Worm (Caenorhabditis elegans) whole organism, L4 larva: Measurements from ENCODE around the gene C40A11.3.

Experiments
- F26F4.8 ChIP-seq: fragments of 200-800 bp; sonication (Bioruptor generic); conservative IDR thresholded peaks from 2 replicates; pipeline ENCODE4 v1.3.6; 2022; ENCODE audit warnings: missing genetic modification characterization, missing compliant biosample characterization
- F49E8.2 ChIP-seq: sonication (generic microtip); optimal IDR thresholded peaks from 2 replicates; lab custom pipeline; 2016; ENCODE audit warnings: missing compliant biosample characterization, mild to moderate bottlenecking, missing genetic modification characterization, borderline replicate concordance
- Y48G9A.11 ChIP-seq: fragments of 200-800 bp; sonication (Bioruptor generic); IDR thresholded peaks from 2 replicates; pipeline ENCODE4 v1.3.6; 2022; ENCODE audit warnings: missing genetic modification reagents, missing genetic modification characterization, missing compliant biosample characterization
- aha-1 ChIP-seq: fragments of 150-350 bp; peaks from one replicate; lab custom pipeline; 2014; ENCODE audit warnings: missing biosample characterization, missing genetic modification characterization
- ceh-32 ChIP-seq: sonication (generic microtip); optimal IDR thresholded peaks from 2 replicates; lab custom pipeline; 2016; ENCODE audit warnings: mild to moderate bottlenecking, missing genetic modification characterization, missing compliant biosample characterization; ENCODE audit not compliant: poor library complexity
- ceh-82 ChIP-seq: sonication (generic microtip); optimal IDR thresholded peaks from 2 replicates; lab custom pipeline; 2017; ENCODE audit warnings: missing biosample characterization, missing genetic modification characterization
- daf-16 ChIP-seq, 3 experiments: sonication (generic microtip); optimal IDR thresholded peaks; 2 replicates each; lab custom pipeline; 2016 to 2017; ENCODE audit warnings: missing genetic modification characterization in 3 of 3, missing genetic modification reagents in 3 of 3, mild to moderate bottlenecking in 2 of 3, missing compliant biosample characterization in 2 of 3, missing biosample characterization in 1 of 3, moderate library complexity in 1 of 3
- dmd-6 ChIP-seq: fragments of 200-800 bp; sonication (Bioruptor generic); IDR thresholded peaks from 2 replicates; pipeline ENCODE4 v1.3.6; 2022; ENCODE audit warnings: missing genetic modification reagents, missing genetic modification characterization, missing compliant biosample characterization
- dmd-9 ChIP-seq: fragments of 200-800 bp; sonication (Bioruptor generic); IDR thresholded peaks from 2 replicates; pipeline ENCODE4 v1.3.6; 2022; ENCODE audit warnings: missing genetic modification reagents, missing genetic modification characterization, missing compliant biosample characterization
- dve-1 ChIP-seq: sonication (generic microtip); optimal IDR thresholded peaks from 2 replicates; lab custom pipeline; 2017; ENCODE audit warnings: antibody characterized with exemption, mild to moderate bottlenecking, missing genetic modification characterization, missing compliant biosample characterization; ENCODE audit not compliant: insufficient read depth
- fkh-10 ChIP-seq: fragments of 150-350 bp; optimal IDR thresholded peaks from 2 replicates; lab custom pipeline; 2014; ENCODE audit warnings: missing biosample characterization, missing genetic modification reagents, missing genetic modification characterization
- gei-8 ChIP-seq: fragments of 200-800 bp; sonication (Bioruptor generic); optimal IDR thresholded peaks from 2 replicates; lab custom pipeline; 2018; ENCODE audit warnings: mild to moderate bottlenecking, missing genetic modification characterization, missing compliant biosample characterization
- hlh-30 ChIP-seq: sonication (generic microtip); optimal IDR thresholded peaks from 2 replicates; lab custom pipeline; 2017; ENCODE audit warnings: antibody characterized with exemption, mild to moderate bottlenecking, missing genetic modification characterization, missing compliant biosample characterization; ENCODE audit not compliant: insufficient read depth
- lim-7 ChIP-seq: fragments of 200-800 bp; sonication (Bioruptor generic); IDR thresholded peaks from 2 replicates; pipeline ENCODE4 v1.3.6; 2022; ENCODE audit warnings: missing genetic modification characterization, missing compliant biosample characterization
- lin-1 ChIP-seq: fragments of 200-800 bp; sonication (Bioruptor generic); IDR thresholded peaks from 2 replicates; pipeline ENCODE4 v1.3.6; 2022; ENCODE audit warnings: missing genetic modification reagents, missing genetic modification characterization, missing compliant biosample characterization
- lin-13 ChIP-seq: fragments of 150-350 bp; optimal IDR thresholded peaks from 2 replicates; lab custom pipeline; 2014; ENCODE audit warnings: missing biosample characterization, missing genetic modification reagents, missing genetic modification characterization
- lin-39 ChIP-seq: fragments of 150-350 bp; optimal IDR thresholded peaks from 2 replicates; lab custom pipeline; 2014; ENCODE audit warnings: missing biosample characterization, missing genetic modification reagents, missing genetic modification characterization
- lsy-2 ChIP-seq, 2 experiments: fragments of 150-350 bp in 1 of 2; sonication (generic microtip) in 1 of 2; optimal IDR thresholded peaks; 2 replicates each; lab custom pipeline; 2014 to 2017; ENCODE audit warnings: missing biosample characterization in 2 of 2, missing genetic modification characterization in 2 of 2
- madf-9 ChIP-seq: fragments of 200-800 bp; sonication (Bioruptor generic); conservative IDR thresholded peaks from 2 replicates; pipeline ENCODE4 v1.3.6; 2022; ENCODE audit warnings: missing genetic modification reagents, missing genetic modification characterization, missing compliant biosample characterization
- mdl-1 ChIP-seq, 2 experiments: fragments of 150-350 bp in 1 of 2; sonication (generic microtip) in 1 of 2; optimal IDR thresholded peaks; 2 replicates each; lab custom pipeline; 2014 to 2017; ENCODE audit warnings: missing biosample characterization in 2 of 2, missing genetic modification characterization in 2 of 2
- mep-1 ChIP-seq: fragments of 150-350 bp; sonication (generic microtip); optimal IDR thresholded peaks from 3 replicates; lab custom pipeline; 2014; ENCODE audit warnings: missing biosample characterization, missing genetic modification characterization
- nhr-111 ChIP-seq: fragments of 200-800 bp; sonication (Bioruptor generic); optimal IDR thresholded peaks from 2 replicates; lab custom pipeline; 2018; ENCODE audit warnings: mild to moderate bottlenecking, missing genetic modification characterization, missing compliant biosample characterization
- nhr-25 ChIP-seq: sonication (generic microtip); optimal IDR thresholded peaks from 2 replicates; lab custom pipeline; 2017; ENCODE audit warnings: missing genetic modification characterization, mild to moderate bottlenecking, missing compliant biosample characterization, antibody characterized with exemption, moderate library complexity, borderline replicate concordance; ENCODE audit not compliant: insufficient read depth
- nhr-28 ChIP-seq: fragments of 150-350 bp; optimal IDR thresholded peaks from 2 replicates; lab custom pipeline; 2014; ENCODE audit warnings: missing biosample characterization, missing genetic modification characterization
- nhr-48 ChIP-seq: sonication (generic microtip); optimal IDR thresholded peaks from 2 replicates; lab custom pipeline; 2016; ENCODE audit warnings: mild to moderate bottlenecking, missing genetic modification characterization, missing compliant biosample characterization
- nhr-76 ChIP-seq: fragments of 150-350 bp; optimal IDR thresholded peaks from 2 replicates; lab custom pipeline; 2014; ENCODE audit warnings: missing biosample characterization, missing genetic modification characterization
- nhr-77 ChIP-seq: fragments of 150-350 bp; optimal IDR thresholded peaks from 2 replicates; lab custom pipeline; 2014; ENCODE audit warnings: missing biosample characterization, missing genetic modification characterization
- pqm-1 ChIP-seq: sonication (generic microtip); optimal IDR thresholded peaks from 2 replicates; lab custom pipeline; 2017; ENCODE audit warnings: missing biosample characterization, missing genetic modification characterization
- snpc-4 ChIP-seq: fragments of 150-350 bp; optimal IDR thresholded peaks from 2 replicates; lab custom pipeline; 2014; ENCODE audit warnings: missing biosample characterization, missing genetic modification characterization
- spr-3 ChIP-seq: fragments of 200-800 bp; sonication (Bioruptor generic); optimal IDR thresholded peaks from 2 replicates; lab custom pipeline; 2018; ENCODE audit warnings: mild to moderate bottlenecking, missing genetic modification characterization, missing compliant biosample characterization
- tag-97 ChIP-seq: fragments of 200-800 bp; sonication (Bioruptor generic); IDR thresholded peaks from 2 replicates; pipeline ENCODE4 v1.3.6; 2022; ENCODE audit warnings: missing genetic modification characterization, missing compliant biosample characterization
- tra-1 ChIP-seq: fragments of 200-800 bp; sonication (Bioruptor generic); IDR thresholded peaks from 2 replicates; pipeline ENCODE4 v1.3.6; 2022; ENCODE audit warnings: missing genetic modification reagents, missing genetic modification characterization, missing compliant biosample characterization
- unc-62 ChIP-seq, 3 experiments: fragments of 150-350 bp in 1 of 3; sonication (generic microtip); optimal IDR thresholded peaks in 2 of 3; peaks in 1 of 3; 1 replicate in 1 of 3; 2 replicates in 2 of 3; lab custom pipeline; 2014 to 2017; ENCODE audit warnings: missing biosample characterization in 3 of 3, missing genetic modification characterization in 3 of 3, missing genetic modification reagents in 3 of 3, missing genotype in 1 of 3
- zag-1 ChIP-seq: fragments of 150-350 bp; optimal IDR thresholded peaks from 2 replicates; lab custom pipeline; 2014; ENCODE audit warnings: missing biosample characterization, missing genetic modification characterization
- zfp-3 ChIP-seq: fragments of 200-800 bp; sonication (Bioruptor generic); conservative IDR thresholded peaks from 2 replicates; pipeline ENCODE4 v1.3.6; 2022; ENCODE audit warnings: missing genetic modification reagents, missing genetic modification characterization, missing compliant biosample characterization

C40A11.3 gene

DNA sequence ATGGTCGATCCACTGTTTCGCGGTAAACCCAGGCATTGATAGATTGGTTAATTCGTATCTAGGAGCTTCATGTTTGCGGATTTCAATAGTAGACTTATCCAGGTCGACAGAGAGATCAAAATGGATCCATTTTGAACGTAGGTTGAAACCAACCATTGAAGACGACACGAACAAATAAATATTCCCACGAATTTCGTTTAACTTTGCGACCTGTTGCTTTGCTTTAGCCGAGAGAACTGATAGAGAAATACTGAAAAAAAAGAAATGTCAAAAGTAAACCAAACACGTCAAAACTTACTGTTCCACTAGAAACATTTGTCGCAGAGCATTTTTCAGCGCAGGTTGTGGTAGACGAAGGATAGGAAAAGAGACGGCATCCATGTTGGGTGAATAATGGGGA, 27.5 kb downstream of the C40A11.3 start, which contains the start of gene fbxb-38:
Gene fbxb-38, minus strand, starts transcription at position 390 of the 400 bp plus-strand sequence.
- TF ChIP-seq unc-62 (GFP tag; optimal IDR thresholded peaks at IDR 0.05 in 1 of 2; lab: Kevin White, UChicago) (peak in 1 of 2 experiments; percentile 91), unc-62 (tag; optimal IDR thresholded peaks at IDR 0.05; lab: Kevin White, UChicago) (no peak), daf-16 (GFP tag; optimal IDR thresholded peaks at IDR 0.05; lab: Kevin White, UChicago) (no peak), daf-16 (tag; optimal IDR thresholded peaks at IDR 0.05; lab: Kevin White, UChicago) (no peak), F49E8.2 (no peak), lin-1 (GFP tag; lab: Robert Waterston, UW) (no peak)

DNA sequence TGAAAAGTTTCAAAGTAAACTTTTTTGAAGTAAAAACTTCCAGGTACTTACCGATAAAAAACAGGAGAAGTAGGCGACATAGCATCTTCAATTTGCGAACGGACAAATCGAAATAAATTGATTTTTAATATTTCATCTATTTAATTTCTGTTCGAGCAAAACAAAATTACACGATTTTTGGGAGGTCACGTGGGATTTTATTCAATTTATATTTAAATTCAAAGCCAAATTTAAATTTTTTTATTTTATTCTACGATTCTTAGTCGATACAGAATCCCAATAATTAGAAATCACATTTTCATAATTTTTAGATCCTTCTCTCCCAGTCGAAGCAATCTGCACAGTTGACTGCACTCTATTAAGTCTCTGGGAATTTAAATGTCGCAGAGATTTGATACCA, 29.2 kb downstream of the C40A11.3 start, which contains the start of gene C33C12.12:
Gene C33C12.12, minus strand, starts transcription at position 101 of the 400 bp plus-strand sequence.
- no peak for TF ChIP-seq nhr-48 (tag; lab: Kevin White, UChicago)
- no peak for TF ChIP-seq nhr-111 (GFP tag; lab: Kevin White, UChicago)
- TF ChIP-seq hlh-30 (tag; lab: Kevin White, UChicago) = no peak
- TF ChIP-seq ceh-32 (tag; lab: Kevin White, UChicago) = no peak
- TF ChIP-seq Y48G9A.11 (GFP tag; lab: Robert Waterston, UW) = no peak
- TF ChIP-seq nhr-76 (tag; lab: Kevin White, UChicago) = no peak
- TF ChIP-seq dmd-9 = no peak
- TF ChIP-seq madf-9 (GFP tag; lab: Robert Waterston, UW) = no peak
- no peak for TF ChIP-seq dve-1 (tag; lab: Kevin White, UChicago)
- no peak for TF ChIP-seq nhr-25 (tag; lab: Kevin White, UChicago)
- no peak for TF ChIP-seq ceh-82 (tag; lab: Kevin White, UChicago)
- no peak for TF ChIP-seq lin-39 (tag; lab: Kevin White, UChicago)
- no peak for TF ChIP-seq gei-8 (GFP tag; lab: Kevin White, UChicago)

DNA sequence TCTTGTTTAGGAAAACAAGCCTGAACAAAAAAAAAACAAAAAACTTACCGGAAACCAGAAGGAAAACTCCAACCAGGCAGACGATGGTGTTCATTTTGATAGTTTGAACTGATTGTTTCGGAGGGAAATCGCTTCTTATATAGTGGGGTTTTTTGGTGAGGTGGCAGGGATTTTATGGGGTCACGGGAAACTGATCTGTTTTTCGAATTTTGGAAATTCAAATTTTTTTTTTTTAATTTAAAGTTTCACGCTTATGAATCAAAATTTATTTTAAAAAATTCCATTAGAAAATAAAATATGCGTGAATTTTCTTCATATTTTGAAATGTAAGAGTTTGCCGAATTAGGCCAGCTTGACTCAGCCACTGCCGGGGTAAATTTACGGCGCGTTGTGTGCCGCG, 34.5 kb downstream of the C40A11.3 start, which contains the start of gene C33C12.7:
Gene C33C12.7, minus strand, starts transcription at position 101 of the 400 bp plus-strand sequence.
- no peak for TF ChIP-seq zag-1 (tag; lab: Kevin White, UChicago)
- no peak for TF ChIP-seq spr-3 (GFP tag; lab: Kevin White, UChicago)
- TF ChIP-seq lsy-2 (tag; optimal IDR thresholded peaks at IDR 0.05; lab: Kevin White, UChicago) = no peak
- TF ChIP-seq lim-7 = no peak
- TF ChIP-seq snpc-4 (tag; lab: Kevin White, UChicago) = no peak
- TF ChIP-seq, all 104 proteins: peak for 0

DNA sequence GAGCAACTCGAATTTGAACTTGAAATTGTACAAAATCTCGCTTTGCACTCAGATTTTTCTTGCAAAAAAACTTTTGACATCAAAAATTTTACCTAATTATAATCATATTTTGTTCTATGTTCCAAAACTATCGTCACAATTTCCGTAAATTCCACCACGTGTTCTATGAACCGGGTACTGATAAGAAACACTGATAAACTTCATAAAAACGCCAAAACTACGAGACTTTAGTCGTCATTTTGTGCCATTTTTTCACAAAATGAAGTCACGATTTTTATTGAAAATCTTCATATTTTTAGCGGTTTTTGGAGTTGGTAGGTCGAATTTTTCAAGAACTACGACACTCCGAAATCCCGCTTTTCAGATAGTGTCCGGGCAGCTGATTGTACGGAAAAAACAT, 35.8 kb downstream of the C40A11.3 start, which contains the start of gene gba-1:
Gene gba-1, plus strand, starts transcription at position 54 of the 400 bp plus-strand sequence.
- TF ChIP-seq pqm-1 (tag; lab: Kevin White, UChicago) (peak; percentile 27), fkh-10 (GFP tag; lab: Kevin White, UChicago) (no peak), tag-97 (GFP tag; lab: Robert Waterston, UW) (no peak), daf-16 (GFP tag; optimal IDR thresholded peaks at IDR 0.05; lab: Kevin White, UChicago) (no peak), daf-16 (tag; optimal IDR thresholded peaks at IDR 0.05; lab: Kevin White, UChicago) (peak; percentile 51), aha-1 (tag; lab: Kevin White, UChicago) (peak; percentile 82), unc-62 (GFP tag; optimal IDR thresholded peaks at IDR 0.05 in 1 of 2; lab: Kevin White, UChicago) (no peak), unc-62 (tag; optimal IDR thresholded peaks at IDR 0.05; lab: Kevin White, UChicago) (no peak), zfp-3 (GFP tag; lab: Robert Waterston, UW) (no peak), dmd-6 (GFP tag; lab: Robert Waterston, UW) (peak; percentile 67), tra-1 (GFP tag; lab: Robert Waterston, UW) (no peak), F26F4.8 (GFP tag; lab: Robert Waterston, UW) (no peak), lin-13 (GFP tag; lab: Kevin White, UChicago) (no peak), hlh-30 (tag; lab: Kevin White, UChicago) (peak; percentile 26), nhr-76 (tag; lab: Kevin White, UChicago) (no peak), mdl-1 (tag; optimal IDR thresholded peaks at IDR 0.05; lab: Kevin White, UChicago) (peak in 1 of 2 experiments; percentile 1), dve-1 (tag; lab: Kevin White, UChicago) (peak; percentile 48), mep-1 (no peak), nhr-77 (tag; lab: Kevin White, UChicago) (peak; percentile 71), nhr-28 (tag; lab: Kevin White, UChicago) (peak; percentile 83)
- TF ChIP-seq, all 104 proteins: peak for 9
